Worm (Caenorhabditis elegans) whole organism, mixed stage, embryonic: ENCODE data around the gene txbp-3.

Source experiments
- blmp-1 ChIP-seq: fragments of 150-350 bp; optimal IDR thresholded peaks from 2 replicates; lab custom pipeline; 2014; ENCODE audit warnings: missing biosample characterization, missing genetic modification characterization
- cnd-1 ChIP-seq: fragments of 200-800 bp; sonication (Bioruptor generic); optimal IDR thresholded peaks from 2 replicates; lab custom pipeline; 2018; ENCODE audit warnings: mild to moderate bottlenecking, missing genetic modification characterization, missing compliant biosample characterization
- drap-1 ChIP-seq: fragments of 200-800 bp; sonication (Bioruptor generic); optimal IDR thresholded peaks from 3 replicates; lab custom pipeline; 2018; ENCODE audit warnings: mild to moderate bottlenecking, missing genetic modification characterization, missing compliant biosample characterization
- elt-1 ChIP-seq: sonication (generic microtip); optimal IDR thresholded peaks from 2 replicates; lab custom pipeline; 2017; ENCODE audit warnings: missing genetic modification characterization, mild to moderate bottlenecking, missing compliant biosample characterization, antibody characterized with exemption, moderate library complexity, borderline replicate concordance; ENCODE audit not compliant: insufficient read depth
- lsy-2 ChIP-seq: fragments of 150-350 bp; optimal IDR thresholded peaks from 2 replicates; lab custom pipeline; 2014; ENCODE audit warnings: missing biosample characterization, missing genetic modification characterization
- nhr-12 ChIP-seq: fragments of 150-350 bp; optimal IDR thresholded peaks from 2 replicates; lab custom pipeline; 2014; ENCODE audit warnings: missing biosample characterization, missing genetic modification characterization
- nhr-237 ChIP-seq: fragments of 150-350 bp; optimal IDR thresholded peaks from 2 replicates; lab custom pipeline; 2014; ENCODE audit warnings: missing biosample characterization, missing genetic modification characterization
- nhr-28 ChIP-seq: fragments of 150-350 bp; optimal IDR thresholded peaks from 2 replicates; lab custom pipeline; 2014; ENCODE audit warnings: missing biosample characterization, missing genetic modification characterization
- pha-4 ChIP-seq: fragments of 150-350 bp; optimal IDR thresholded peaks from 2 replicates; lab custom pipeline; 2018; ENCODE audit warnings: missing biosample characterization, missing genetic modification reagents, missing genetic modification characterization
- snpc-4 ChIP-seq: fragments of 150-350 bp; optimal IDR thresholded peaks from 2 replicates; lab custom pipeline; 2014; ENCODE audit warnings: missing biosample characterization, missing genetic modification characterization
- ztf-11 ChIP-seq: fragments of 150-350 bp; optimal IDR thresholded peaks from 2 replicates; lab custom pipeline; 2014; ENCODE audit warnings: missing biosample characterization, missing genetic modification characterization

- TF ChIP-seq pha-4 (no peak), blmp-1 (tag; lab: Kevin White, UChicago) (no peak), nhr-237 (tag; lab: Kevin White, UChicago) (no peak), lsy-2 (tag; lab: Kevin White, UChicago) (no peak), cnd-1 (tag; lab: Kevin White, UChicago) (no peak), ztf-11 (tag; lab: Kevin White, UChicago) (no peak), snpc-4 (tag; lab: Kevin White, UChicago) (no peak), elt-1 (tag; lab: Kevin White, UChicago) (no peak), nhr-12 (no peak), nhr-28 (tag; lab: Kevin White, UChicago) (no peak), drap-1 (GFP tag; lab: Kevin White, UChicago) (no peak)
Observed at ce11 chrIII:5010723-5011122, 36.5 kb downstream of the txbp-3 start.
